Fruit fly (Drosophila melanogaster) whole organism, prepupa: Measurements from ENCODE around the gene Galk.

Source experiments
- CG10631 ChIP-seq: fragments of 200-800 bp; sonication (Bioruptor generic); optimal IDR thresholded peaks from 2 replicates; lab custom pipeline; 2016; ENCODE audit warnings: missing biosample characterization, missing genetic modification characterization
- CG31627 ChIP-seq: fragments of 200-800 bp; sonication (Bioruptor generic); optimal IDR thresholded peaks from 3 replicates; lab custom pipeline; 2016; ENCODE audit warnings: missing biosample characterization, missing genetic modification characterization
- CG32006 ChIP-seq: fragments of 200-800 bp; sonication (Bioruptor generic); optimal IDR thresholded peaks from 3 replicates; lab custom pipeline; 2017; ENCODE audit warnings: missing biosample characterization, mild to moderate bottlenecking, missing genetic modification characterization
- CG34406 ChIP-seq: fragments of 200-800 bp; sonication (Bioruptor generic); optimal IDR thresholded peaks from 3 replicates; lab custom pipeline; 2016; ENCODE audit warnings: missing biosample characterization, missing genetic modification characterization
- CG6792 ChIP-seq: fragments of 200-800 bp; sonication (Bioruptor generic); optimal IDR thresholded peaks from 3 replicates; lab custom pipeline; 2016; ENCODE audit warnings: missing biosample characterization, missing genetic modification characterization
- CG6854 ChIP-seq: fragments of 200-800 bp; sonication (Bioruptor generic); optimal IDR thresholded peaks from 2 replicates; lab custom pipeline; 2017; ENCODE audit warnings: missing biosample characterization, mild to moderate bottlenecking, missing genetic modification characterization
- CG8119 ChIP-seq: fragments of 200-800 bp; sonication (Bioruptor generic); IDR thresholded peaks from 3 replicates; pipeline ENCODE4 v1.3.6; 2022; ENCODE audit warnings: missing biosample characterization, missing genetic modification characterization
- cyc ChIP-seq: fragments of 200-800 bp; sonication (Bioruptor generic); optimal IDR thresholded peaks from 3 replicates; lab custom pipeline; 2016; ENCODE audit warnings: missing biosample characterization, missing genetic modification characterization
- esn ChIP-seq: fragments of 200-800 bp; sonication (Bioruptor generic); optimal IDR thresholded peaks from 2 replicates; lab custom pipeline; 2016; ENCODE audit warnings: missing biosample characterization, mild to moderate bottlenecking, missing genetic modification characterization, moderate library complexity
- spab ChIP-seq: fragments of 200-800 bp; sonication (Bioruptor generic); optimal IDR thresholded peaks from 2 replicates; lab custom pipeline; 2017; ENCODE audit warnings: missing biosample characterization, mild to moderate bottlenecking, missing genetic modification characterization, missing genetic modification reagents
- topi ChIP-seq: fragments of 200-800 bp; sonication (Bioruptor generic); optimal IDR thresholded peaks from 3 replicates; lab custom pipeline; 2016; ENCODE audit warnings: missing biosample characterization, missing genetic modification characterization

DNA sequence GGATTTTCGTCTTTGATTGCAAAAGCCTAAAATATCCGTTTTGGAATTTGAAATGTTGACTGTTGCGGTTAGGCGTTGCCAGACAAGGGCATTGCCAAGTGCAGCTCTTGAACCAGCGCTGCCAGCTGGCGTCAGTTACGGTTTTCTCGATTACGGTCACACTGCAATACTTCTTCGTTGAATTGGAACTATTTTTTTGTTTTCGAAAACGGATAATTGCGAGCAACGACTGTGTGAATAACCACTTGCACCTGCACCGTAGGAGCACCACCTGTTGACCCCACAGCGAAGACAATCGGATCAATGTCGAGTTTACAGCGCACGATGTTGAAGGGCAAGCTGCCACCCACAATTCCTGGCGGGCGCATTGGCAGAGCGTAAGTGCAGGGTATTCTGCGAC lies 691 bp upstream of the Galk start, which contains the start of gene CG5068:
- TF ChIP-seq CG31627 (GFP tag; lab: Kevin White, UChicago): no peak
- no peak for TF ChIP-seq CG34406
- TF ChIP-seq spab: no peak
- no peak for TF ChIP-seq CG8119 (GFP tag; lab: Robert Waterston, UW)
- TF ChIP-seq cyc (GFP tag; lab: Kevin White, UChicago): no peak
- no peak for TF ChIP-seq CG6854 (GFP tag; lab: Kevin White, UChicago)
- no peak for TF ChIP-seq CG32006 (GFP tag; lab: Kevin White, UChicago)
- no peak for TF ChIP-seq esn (GFP tag; lab: Kevin White, UChicago)
- TF ChIP-seq CG6792 (GFP tag; lab: Kevin White, UChicago): no peak
- no peak for TF ChIP-seq topi (GFP tag; lab: Kevin White, UChicago)
- TF ChIP-seq CG10631 (GFP tag; lab: Kevin White, UChicago): no peak
